Fruit fly (Drosophila melanogaster): ENCODE results near the gene meru.

The meru gene

DNA sequence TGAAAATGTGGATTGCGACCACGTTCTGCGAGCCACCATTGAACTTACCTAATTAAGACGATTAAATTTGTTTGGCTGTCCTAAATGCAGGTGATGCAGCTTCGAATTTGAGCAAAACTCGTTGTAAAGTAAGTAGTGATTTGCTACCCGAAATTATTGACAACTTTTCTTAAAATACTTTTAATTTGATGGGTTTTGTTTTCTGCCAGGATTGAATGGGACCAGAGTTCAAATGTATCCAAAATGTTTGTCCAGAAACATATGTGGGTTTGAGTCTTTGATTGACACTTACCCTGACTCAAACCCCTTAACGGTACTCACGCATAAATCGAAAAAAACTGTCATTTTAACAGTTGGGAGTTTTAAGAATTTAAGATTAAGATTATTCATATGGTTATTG is 6.7 kb downstream of the meru start, which contains the start of gene CG15715 (continued):
- no peak; the same call in 1 of the 2 replicates for TF ChIP-seq slbo (GFP tag; IDR thresholded peaks at IDR 0.05)
- TF ChIP-seq Fer2 (tag; optimal IDR thresholded peaks at IDR 0.05): no peak
- peak; percentile 85 for TF ChIP-seq Lhr (GFP tag; optimal IDR thresholded peaks at IDR 0.05)
- peak; percentile 66 for TF ChIP-seq CG12659 (GFP tag; optimal IDR thresholded peaks at IDR 0.05)
- no peak; the same call in 1 of the 2 replicates for TF ChIP-seq vvl (GFP tag; IDR thresholded peaks at IDR 0.05)
- TF ChIP-seq Ada2b (GFP tag; IDR thresholded peaks at IDR 0.05): no peak
- no peak for TF ChIP-seq CG10209 (GFP tag; optimal IDR thresholded peaks at IDR 0.05)
- no peak for TF ChIP-seq her (GFP tag; optimal IDR thresholded peaks at IDR 0.05)
- TF ChIP-seq bbx (GFP tag; IDR thresholded peaks at IDR 0.05; ENCODE audit: partially characterized antibody): peak; percentile 42; the same call in 1 of the 2 replicates
- TF ChIP-seq CG14860 (GFP tag; IDR thresholded peaks at IDR 0.05; ENCODE audit: partially characterized antibody): no peak
- no peak for TF ChIP-seq Mad (GFP tag; optimal IDR thresholded peaks at IDR 0.05)
- no peak for TF ChIP-seq jing (GFP tag; optimal IDR thresholded peaks at IDR 0.05)
- no peak for TF ChIP-seq ase (GFP tag; IDR thresholded peaks at IDR 0.05)
- no peak for TF ChIP-seq Blimp-1 (GFP tag; optimal IDR thresholded peaks at IDR 0.05)
- no peak for TF ChIP-seq CG17385 (GFP tag; optimal IDR thresholded peaks at IDR 0.05)
- TF ChIP-seq HmgZ (tag; optimal IDR thresholded peaks at IDR 0.05): peak; percentile 62
- TF ChIP-seq Xbp1 (GFP tag; optimal IDR thresholded peaks at IDR 0.05): peak; percentile 8
- no peak for TF ChIP-seq CG2889 (GFP tag; IDR thresholded peaks at IDR 0.05)
- no peak for TF ChIP-seq CG3838 (GFP tag; optimal IDR thresholded peaks at IDR 0.05)
- TF ChIP-seq CG8765 (GFP tag; IDR thresholded peaks at IDR 0.05): no peak
- TF ChIP-seq gce (GFP tag; IDR thresholded peaks at IDR 0.05): no peak
- no peak for TF ChIP-seq CG7928 (GFP tag; optimal IDR thresholded peaks at IDR 0.05)
- no peak for TF ChIP-seq E2f1 (GFP tag; IDR thresholded peaks at IDR 0.05)
- no peak for TF ChIP-seq ash1 (GFP tag; optimal IDR thresholded peaks at IDR 0.05)
- TF ChIP-seq CG10274 (GFP tag; optimal IDR thresholded peaks at IDR 0.05): no peak
- TF ChIP-seq Dp (GFP tag; optimal IDR thresholded peaks at IDR 0.05): peak; percentile 46
- no peak for TF ChIP-seq CG32767 (GFP tag; IDR thresholded peaks at IDR 0.05)
- TF ChIP-seq tap (tag; optimal IDR thresholded peaks at IDR 0.05): no peak
- TF ChIP-seq jumu (GFP tag; optimal IDR thresholded peaks at IDR 0.05): no peak
- TF ChIP-seq Ets65A (GFP tag): peak; percentile 86
- no peak for TF ChIP-seq oc (tag; optimal IDR thresholded peaks at IDR 0.05)
- TF ChIP-seq cg (GFP tag; optimal IDR thresholded peaks at IDR 0.05): no peak
- TF ChIP-seq jigr1 (GFP tag; IDR thresholded peaks at IDR 0.05): no peak
- TF ChIP-seq Jarid2 (GFP tag; optimal IDR thresholded peaks at IDR 0.05): no peak
- TF ChIP-seq schlank (tag; optimal IDR thresholded peaks at IDR 0.05): no peak
- no peak for TF ChIP-seq MTF-1 (GFP tag; optimal IDR thresholded peaks at IDR 0.05; ENCODE audit: borderline replicate concordance)
- peak; percentile 56 for TF ChIP-seq Sry-δ (GFP tag; optimal IDR thresholded peaks at IDR 0.05)
- no peak for TF ChIP-seq Sox102F (GFP tag; optimal IDR thresholded peaks at IDR 0.05)
- no peak for TF ChIP-seq caup (GFP tag; optimal IDR thresholded peaks at IDR 0.05; ENCODE audit: severe bottlenecking)
- no peak for TF ChIP-seq CG12299 (tag; optimal IDR thresholded peaks at IDR 0.05)
- no peak for TF ChIP-seq CG11085 (GFP tag; IDR thresholded peaks at IDR 0.05)
- no peak for TF ChIP-seq ara (GFP tag; IDR thresholded peaks at IDR 0.05)
- no peak for TF ChIP-seq CG6689 (GFP tag; IDR thresholded peaks at IDR 0.05)
- TF ChIP-seq Gsc (GFP tag; IDR thresholded peaks at IDR 0.05): no peak
- no peak for TF ChIP-seq CG43689 (GFP tag; IDR thresholded peaks at IDR 0.05)
- TF ChIP-seq usp (GFP tag; optimal IDR thresholded peaks at IDR 0.05): no peak
- no peak for TF ChIP-seq bowl (GFP tag; IDR thresholded peaks at IDR 0.05)
- TF ChIP-seq B-H2 (GFP tag; optimal IDR thresholded peaks at IDR 0.05): peak; percentile 18
- TF ChIP-seq Vsx1 (GFP tag; optimal IDR thresholded peaks at IDR 0.05): no peak
- no peak for TF ChIP-seq klu (GFP tag; IDR thresholded peaks at IDR 0.05)
- TF ChIP-seq CG11247 (GFP tag; IDR thresholded peaks at IDR 0.05): no peak
- no peak for TF ChIP-seq Ssrp (tag; optimal IDR thresholded peaks at IDR 0.05)

Data from whole organism, embryonic.